Fruit fly (Drosophila melanogaster) whole organism, embryonic: ENCODE measurements around the gene Gr85a.

Experiments used
- B-H2 ChIP-seq: fragments of 200-800 bp; sonication (Bioruptor generic); optimal IDR thresholded peaks from 2 replicates; lab custom pipeline; 2018; ENCODE audit warnings: missing biosample characterization, mild to moderate bottlenecking, missing genetic modification characterization
- CG11560 ChIP-seq: fragments of 200-800 bp; sonication (Bioruptor generic); IDR thresholded peaks from 3 replicates; pipeline ENCODE4 v1.3.6; 2022; ENCODE audit warnings: missing biosample characterization, missing genetic modification characterization
- CG11695 ChIP-seq: fragments of 200-800 bp; sonication (Bioruptor generic); IDR thresholded peaks from 3 replicates; pipeline ENCODE4 v1.3.6; 2022; ENCODE audit warnings: missing biosample characterization, missing genetic modification characterization
- CG12219 ChIP-seq: fragments of 200-800 bp; sonication (Bioruptor generic); optimal IDR thresholded peaks from 3 replicates; lab custom pipeline; 2018; ENCODE audit warnings: missing biosample characterization, mild to moderate bottlenecking, missing genetic modification characterization
- CG14050 ChIP-seq: fragments of 200-800 bp; sonication (Bioruptor generic); IDR thresholded peaks from 3 replicates; pipeline ENCODE4 v1.3.6; 2022; ENCODE audit warnings: missing biosample characterization, missing genetic modification characterization
- CG1603 ChIP-seq: fragments of 200-800 bp; sonication (Bioruptor generic); optimal IDR thresholded peaks from 2 replicates; lab custom pipeline; 2019; ENCODE audit warnings: missing biosample characterization, mild to moderate bottlenecking, missing genetic modification characterization, moderate library complexity
- CG17385 ChIP-seq: fragments of 200-800 bp; sonication (Bioruptor generic); optimal IDR thresholded peaks from 3 replicates; lab custom pipeline; 2018; ENCODE audit warnings: missing biosample characterization, mild to moderate bottlenecking, missing genetic modification characterization
- CG17802 ChIP-seq: fragments of 200-800 bp; sonication (Bioruptor generic); optimal IDR thresholded peaks from 2 replicates; lab custom pipeline; 2018; ENCODE audit warnings: missing biosample characterization, mild to moderate bottlenecking, missing genetic modification characterization, moderate library complexity
- CG18476 ChIP-seq: fragments of 200-800 bp; sonication (Bioruptor generic); optimal IDR thresholded peaks from 2 replicates; lab custom pipeline; 2016; ENCODE audit warnings: missing biosample characterization, mild to moderate bottlenecking, missing genetic modification characterization
- CG2116 ChIP-seq: fragments of 200-800 bp; sonication (Bioruptor generic); optimal IDR thresholded peaks from 3 replicates; lab custom pipeline; 2018; ENCODE audit warnings: missing biosample characterization, mild to moderate bottlenecking, missing genetic modification characterization
- CG30431 ChIP-seq: fragments of 200-800 bp; sonication (Bioruptor generic); optimal IDR thresholded peaks from 2 replicates; lab custom pipeline; 2017; ENCODE audit warnings: missing biosample characterization, missing genetic modification characterization
- CG32767 ChIP-seq: fragments of 200-800 bp; sonication (Bioruptor generic); IDR thresholded peaks from 2 replicates; pipeline ENCODE4 v1.3.6; 2022; ENCODE audit warnings: missing biosample characterization, missing genetic modification characterization
- CG3995 ChIP-seq: fragments of 200-800 bp; sonication (Bioruptor generic); optimal IDR thresholded peaks from 3 replicates; lab custom pipeline; 2016; ENCODE audit warnings: missing biosample characterization, missing genetic modification characterization
- CG4730 ChIP-seq: fragments of 200-800 bp; sonication (Bioruptor generic); IDR thresholded peaks from 2 replicates; pipeline ENCODE4 v1.3.6; 2022; ENCODE audit warnings: missing biosample characterization, missing genetic modification characterization
- CG5180 ChIP-seq: fragments of 200-800 bp; sonication (Bioruptor generic); optimal IDR thresholded peaks from 3 replicates; lab custom pipeline; 2017; ENCODE audit warnings: missing biosample characterization, missing genetic modification characterization, mild to moderate bottlenecking, moderate library complexity, missing genetic modification reagents
- CG7963 ChIP-seq: fragments of 200-800 bp; sonication (Bioruptor generic); IDR thresholded peaks from 3 replicates; pipeline ENCODE4 v1.3.6; 2022; ENCODE audit warnings: missing biosample characterization, missing genetic modification characterization; ENCODE audit not compliant: partially characterized antibody
- CG8924 ChIP-seq: fragments of 200-800 bp; optimal IDR thresholded peaks from 3 replicates; lab custom pipeline; 2019; ENCODE audit warnings: missing biosample characterization, mild to moderate bottlenecking, missing genetic modification characterization, moderate library complexity
- CG9215 ChIP-seq: fragments of 200-800 bp; sonication (Bioruptor generic); IDR thresholded peaks from 2 replicates; pipeline ENCODE4 v1.3.6; 2022; ENCODE audit warnings: missing biosample characterization, missing genetic modification characterization
- CG9797 ChIP-seq: fragments of 200-800 bp; sonication (Bioruptor generic); optimal IDR thresholded peaks from 3 replicates; lab custom pipeline; 2018; ENCODE audit warnings: missing biosample characterization, mild to moderate bottlenecking, missing genetic modification characterization
- Doc2 ChIP-seq: fragments of 200-800 bp; sonication (Bioruptor generic); IDR thresholded peaks from 2 replicates; pipeline ENCODE4 v1.3.6; 2022; ENCODE audit warnings: missing biosample characterization, missing genetic modification characterization
- HLHmδ ChIP-seq: fragments of 200-800 bp; sonication (Bioruptor generic); optimal IDR thresholded peaks from 2 replicates; lab custom pipeline; 2018; ENCODE audit warnings: missing biosample characterization, mild to moderate bottlenecking, missing genetic modification characterization, moderate library complexity
- NFAT ChIP-seq: fragments of 200-800 bp; sonication (Bioruptor generic); IDR thresholded peaks from 2 replicates; pipeline ENCODE4 v1.3.6; 2022; ENCODE audit warnings: missing biosample characterization, missing genetic modification characterization
- Scr ChIP-seq: fragments of 200-800 bp; sonication (Bioruptor generic); IDR thresholded peaks from 2 replicates; pipeline ENCODE4 v1.3.6; 2022; ENCODE audit warnings: missing biosample characterization, missing genetic modification characterization; ENCODE audit not compliant: partially characterized antibody
- Trl ChIP-seq, 3 experiments: fragments of >200 bp in 2 of 3; fragments of 200-800 bp in 1 of 3; sonication (Bioruptor generic) in 1 of 3; optimal IDR thresholded peaks; 2 replicates in 1 of 3; 3 replicates in 2 of 3; lab custom pipeline; 2016 to 2017; ENCODE audit warnings: missing biosample characterization in 1 of 3, missing genetic modification characterization in 1 of 3
- Vsx1 ChIP-seq: fragments of 200-800 bp; sonication (Bioruptor generic); optimal IDR thresholded peaks from 2 replicates; lab custom pipeline; 2017; ENCODE audit warnings: missing biosample characterization, mild to moderate bottlenecking, missing genetic modification characterization, missing genetic modification reagents
- amos ChIP-seq: fragments of 200-800 bp; sonication (Bioruptor generic); IDR thresholded peaks from 2 replicates; pipeline ENCODE4 v1.3.6; 2022; ENCODE audit warnings: missing biosample characterization, missing genetic modification characterization; ENCODE audit not compliant: partially characterized antibody
- bowl ChIP-seq: fragments of 200-800 bp; sonication (Bioruptor generic); IDR thresholded peaks from 2 replicates; pipeline ENCODE4 v1.3.6; 2022; ENCODE audit warnings: missing biosample characterization, missing genetic modification characterization
- bsh ChIP-seq, 2 experiments: fragments of 200-800 bp; sonication (Bioruptor generic); optimal IDR thresholded peaks; 2 replicates each; lab custom pipeline; 2017 to 2018; ENCODE audit warnings: mild to moderate bottlenecking in 2 of 2, missing biosample characterization in 2 of 2, missing genetic modification characterization in 2 of 2, moderate library complexity in 1 of 2
- btn ChIP-seq: fragments of 200-800 bp; sonication (Bioruptor generic); optimal IDR thresholded peaks from 2 replicates; lab custom pipeline; 2016; ENCODE audit warnings: missing biosample characterization, missing genetic modification characterization
- cas ChIP-seq: fragments of 200-800 bp; sonication (Bioruptor generic); IDR thresholded peaks from 2 replicates; pipeline ENCODE4 v1.3.6; 2022; ENCODE audit warnings: missing biosample characterization, missing genetic modification characterization
- corto ChIP-seq: fragments of 200-800 bp; sonication (Bioruptor generic); optimal IDR thresholded peaks from 2 replicates; lab custom pipeline; 2016; ENCODE audit warnings: missing biosample characterization, mild to moderate bottlenecking, missing genetic modification characterization, moderate library complexity
- crc ChIP-seq: fragments of 200-800 bp; sonication (Bioruptor generic); optimal IDR thresholded peaks from 2 replicates; lab custom pipeline; 2016; ENCODE audit warnings: missing biosample characterization, missing genetic modification characterization
- cwo ChIP-seq: fragments of 200-800 bp; sonication (Bioruptor generic); optimal IDR thresholded peaks from 3 replicates; lab custom pipeline; 2017; ENCODE audit warnings: missing biosample characterization, missing genetic modification characterization, mild to moderate bottlenecking, moderate library complexity, missing genetic modification reagents
- disco-r ChIP-seq: fragments of 200-800 bp; sonication (Bioruptor generic); optimal IDR thresholded peaks from 2 replicates; lab custom pipeline; 2016; ENCODE audit warnings: missing biosample characterization, missing genetic modification characterization
- inv ChIP-seq: fragments of 200-800 bp; sonication (Bioruptor generic); IDR thresholded peaks from 2 replicates; pipeline ENCODE4 v1.3.6; 2022; ENCODE audit warnings: missing biosample characterization, missing genetic modification characterization; ENCODE audit not compliant: partially characterized antibody
- knrl ChIP-seq: fragments of 200-800 bp; sonication (Bioruptor generic); IDR thresholded peaks from 3 replicates; pipeline ENCODE4 v1.3.6; 2022; ENCODE audit warnings: missing biosample characterization, missing genetic modification characterization; ENCODE audit not compliant: partially characterized antibody
- lab ChIP-seq: fragments of 200-800 bp; sonication (Bioruptor generic); optimal IDR thresholded peaks from 3 replicates; lab custom pipeline; 2017; ENCODE audit warnings: missing biosample characterization, missing genetic modification characterization, mild to moderate bottlenecking, moderate library complexity, missing genetic modification reagents
- mld ChIP-seq: fragments of 200-800 bp; sonication (Bioruptor generic); IDR thresholded peaks from 3 replicates; pipeline ENCODE4 v1.3.6; 2022; ENCODE audit warnings: missing biosample characterization, missing genetic modification characterization; ENCODE audit not compliant: partially characterized antibody
- ranshi ChIP-seq: fragments of 200-800 bp; sonication (Bioruptor generic); IDR thresholded peaks from 2 replicates; pipeline ENCODE4 v1.3.6; 2022; ENCODE audit warnings: missing biosample characterization, missing genetic modification characterization
- slou ChIP-seq: fragments of 200-800 bp; sonication (Bioruptor generic); optimal IDR thresholded peaks from 3 replicates; lab custom pipeline; 2016; ENCODE audit warnings: missing biosample characterization, missing genetic modification characterization
- sob ChIP-seq: fragments of 200-800 bp; sonication (Bioruptor generic); IDR thresholded peaks from 2 replicates; pipeline ENCODE4 v1.3.6; 2022; ENCODE audit warnings: missing biosample characterization, missing genetic modification characterization
- tio ChIP-seq: fragments of 200-800 bp; sonication (Bioruptor generic); optimal IDR thresholded peaks from 2 replicates; lab custom pipeline; 2017; ENCODE audit warnings: missing biosample characterization, missing genetic modification characterization, inconsistent platforms
- tna ChIP-seq: fragments of 200-800 bp; sonication (Bioruptor generic); IDR thresholded peaks from 2 replicates; pipeline ENCODE4 v1.3.6; 2022; ENCODE audit warnings: missing biosample characterization, missing genetic modification characterization; ENCODE audit not compliant: partially characterized antibody
- trem ChIP-seq: fragments of 200-800 bp; optimal IDR thresholded peaks from 3 replicates; lab custom pipeline; 2019; ENCODE audit warnings: missing biosample characterization, mild to moderate bottlenecking, missing genetic modification characterization, moderate library complexity
- wek ChIP-seq: fragments of 200-800 bp; sonication (Bioruptor generic); optimal IDR thresholded peaks from 3 replicates; lab custom pipeline; 2018; ENCODE audit warnings: missing biosample characterization, mild to moderate bottlenecking, missing genetic modification characterization, moderate library complexity
- yki ChIP-seq: fragments of >200 bp; optimal IDR thresholded peaks from 3 replicates; lab custom pipeline; 2018
- zfh2 ChIP-seq: fragments of 200-800 bp; sonication (Bioruptor generic); optimal IDR thresholded peaks from 2 replicates; lab custom pipeline; 2016; ENCODE audit warnings: missing biosample characterization, missing genetic modification characterization

The Gr85a gene

DNA sequence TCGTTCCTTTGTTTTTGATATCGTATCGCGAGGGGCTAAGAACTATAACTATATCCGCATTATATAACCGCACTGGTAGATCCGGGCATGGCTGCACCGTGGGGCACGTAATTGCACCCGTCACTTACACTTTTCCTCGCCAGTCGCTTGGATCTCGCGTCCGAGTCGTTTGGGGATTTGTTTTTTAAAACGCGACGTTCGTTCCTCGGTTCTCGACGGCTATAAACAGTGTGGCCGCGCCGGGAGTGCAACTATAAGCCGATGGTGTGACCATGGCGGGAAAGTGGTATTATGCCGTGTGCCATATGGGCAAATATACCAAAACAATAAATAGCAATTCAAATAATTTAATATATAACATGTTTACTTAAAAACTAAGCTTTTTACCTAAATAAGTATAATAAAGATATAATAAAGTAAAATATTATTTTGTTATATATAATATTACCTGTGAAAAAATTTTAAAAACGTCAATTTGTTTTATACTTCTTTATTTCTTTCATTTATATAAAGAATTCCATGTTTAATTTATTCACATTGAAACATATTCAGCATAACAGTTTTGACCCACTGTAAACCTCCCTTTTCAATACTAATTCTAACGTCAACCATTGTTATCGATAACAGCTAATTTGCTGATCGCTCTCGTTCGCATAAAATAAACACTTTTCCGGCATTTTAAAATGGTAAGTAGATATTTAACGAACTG lies 46.2 kb upstream of the Gr85a start, which contains the start of the genes Mical and CG3909 (continued):
- TF ChIP-seq corto (GFP tag; lab: Kevin White, UChicago) (peak; percentile 47), CG18476 (GFP tag; lab: Kevin White, UChicago) (peak; percentile 45), CG8924 (tag; lab: Kevin White, UChicago) (peak; percentile 92), wek (GFP tag; lab: Kevin White, UChicago) (no peak), CG9797 (GFP tag; lab: Kevin White, UChicago) (peak; percentile 91), mld (GFP tag; lab: Robert Waterston, UW) (no peak), Doc2 (GFP tag; lab: Robert Waterston, UW) (no peak), CG1603 (tag; lab: Kevin White, UChicago) (peak; percentile 44), slou (GFP tag; lab: Kevin White, UChicago) (peak; percentile 58), CG7963 (GFP tag; lab: Robert Waterston, UW) (no peak; the same call in 2 of the 3 replicates), CG14050 (GFP tag; lab: Robert Waterston, UW) (peak; percentile 75; the same call in 2 of the 3 replicates), cas (GFP tag; lab: Robert Waterston, UW) (peak; percentile 83; the same call in 1 of the 2 replicates), CG4730 (GFP tag; lab: Robert Waterston, UW) (peak; percentile 89), HLHmδ (GFP tag; lab: Kevin White, UChicago) (peak; percentile 72), bowl (peak; percentile 56; the same call in 1 of the 2 replicates), bsh (GFP tag; optimal IDR thresholded peaks at IDR 0.05; lab: Kevin White, UChicago) (peak in 1 of 2 experiments; percentile 83), CG5180 (GFP tag; lab: Kevin White, UChicago) (peak; percentile 32), CG11560 (tag; lab: Robert Waterston, UW) (peak; percentile 45; the same call in 1 of the 3 replicates), CG30431 (peak; percentile 35), CG2116 (GFP tag; lab: Kevin White, UChicago) (peak; percentile 66), trem (tag; lab: Kevin White, UChicago) (peak; percentile 85), CG11695 (GFP tag; lab: Robert Waterston, UW) (peak; percentile 90), zfh2 (peak; percentile 54), cwo (GFP tag; lab: Kevin White, UChicago) (peak; percentile 67), CG9215 (GFP tag; lab: Robert Waterston, UW) (peak; percentile 84), sob (GFP tag; lab: Robert Waterston, UW) (peak; percentile 88), btn (GFP tag; lab: Kevin White, UChicago) (no peak), ranshi (GFP tag; lab: Robert Waterston, UW) (peak; percentile 91), CG32767 (GFP tag; lab: Robert Waterston, UW) (peak; percentile 76; the same call in 1 of the 2 replicates), inv (GFP tag; lab: Robert Waterston, UW) (peak; percentile 32), CG17802 (tag; lab: Kevin White, UChicago) (peak; percentile 12), tio (peak; percentile 67), Scr (peak; percentile 54), tna (GFP tag; lab: Robert Waterston, UW) (peak; percentile 66), yki (lab: Kevin White, UChicago) (no peak), lab (peak; percentile 84), knrl (GFP tag; lab: Robert Waterston, UW) (peak; percentile 21; the same call in 1 of the 3 replicates), NFAT (GFP tag; lab: Robert Waterston, UW) (peak; percentile 94), disco-r (GFP tag; lab: Kevin White, UChicago) (no peak), CG12219 (GFP tag; lab: Kevin White, UChicago) (peak; percentile 35), Vsx1 (GFP tag; lab: Kevin White, UChicago) (peak; percentile 96), Trl (optimal IDR thresholded peaks at IDR 0.05; lab: Kevin White, UChicago) (no peak), Trl (GFP tag; optimal IDR thresholded peaks at IDR 0.05; lab: Kevin White, UChicago) (peak; percentile 58), CG17385 (GFP tag; lab: Kevin White, UChicago) (peak; percentile 76), B-H2 (GFP tag; lab: Kevin White, UChicago) (peak; percentile 74), CG3995 (no peak), crc (GFP tag; lab: Kevin White, UChicago) (no peak), amos (GFP tag; lab: Robert Waterston, UW) (peak; percentile 42; the same call in 1 of the 2 replicates)
